Worm (Caenorhabditis elegans) whole organism, L4 larva: ENCODE data around the gene F23F12.13.
A peak's percentile ranks its signal among the peaks of the same experiment; 100 is the strongest.

Source experiments
- F10B5.3 ChIP-seq: sonication (generic microtip); optimal IDR thresholded peaks from 2 replicates; lab custom pipeline; 2016; ENCODE audit warnings: mild to moderate bottlenecking, missing genetic modification characterization, missing compliant biosample characterization
- T26A8.4 ChIP-seq: fragments of 200-800 bp; sonication (Bioruptor generic); IDR thresholded peaks from 2 replicates; pipeline ENCODE4 v1.3.6; 2022; ENCODE audit warnings: missing genetic modification characterization, missing compliant biosample characterization
- Y48G9A.11 ChIP-seq: fragments of 200-800 bp; sonication (Bioruptor generic); IDR thresholded peaks from 2 replicates; pipeline ENCODE4 v1.3.6; 2022; ENCODE audit warnings: missing genetic modification reagents, missing genetic modification characterization, missing compliant biosample characterization
- Y75B8A.6 ChIP-seq: fragments of 200-800 bp; sonication (Bioruptor generic); IDR thresholded peaks from 2 replicates; pipeline ENCODE4 v1.3.6; 2022; ENCODE audit warnings: missing genetic modification reagents, missing genetic modification characterization, missing compliant biosample characterization
- ZK337.2 ChIP-seq: fragments of 200-800 bp; sonication (Bioruptor generic); IDR thresholded peaks from 2 replicates; pipeline ENCODE4 v1.3.6; 2022; ENCODE audit warnings: missing genetic modification reagents, missing genetic modification characterization, missing compliant biosample characterization
- ZK546.5 ChIP-seq, 2 experiments: sonication (generic microtip); optimal IDR thresholded peaks; 2 replicates each; lab custom pipeline; 2017; ENCODE audit warnings: missing biosample characterization in 2 of 2, missing genetic modification characterization in 2 of 2
- aha-1 ChIP-seq: fragments of 150-350 bp; peaks from one replicate; lab custom pipeline; 2014; ENCODE audit warnings: missing biosample characterization, missing genetic modification characterization
- ama-1 ChIP-seq: fragments of 150-350 bp; optimal IDR thresholded peaks from 2 replicates; lab custom pipeline; 2014; ENCODE audit warnings: inconsistent platforms, mixed read lengths
- arid-1 ChIP-seq: fragments of 200-800 bp; sonication (Bioruptor generic); conservative IDR thresholded peaks from 2 replicates; pipeline ENCODE4 v1.3.6; 2022; ENCODE audit warnings: missing genetic modification reagents, missing genetic modification characterization, missing compliant biosample characterization
- ceh-28 ChIP-seq: fragments of 150-350 bp; optimal IDR thresholded peaks from 2 replicates; lab custom pipeline; 2014; ENCODE audit warnings: missing biosample characterization, missing genetic modification reagents, missing genetic modification characterization
- ceh-32 ChIP-seq: sonication (generic microtip); optimal IDR thresholded peaks from 2 replicates; lab custom pipeline; 2016; ENCODE audit warnings: mild to moderate bottlenecking, missing genetic modification characterization, missing compliant biosample characterization; ENCODE audit not compliant: poor library complexity
- ceh-62 ChIP-seq: sonication (generic microtip); optimal IDR thresholded peaks from 2 replicates; lab custom pipeline; 2017; ENCODE audit warnings: missing biosample characterization, missing genetic modification characterization
- ceh-82 ChIP-seq: sonication (generic microtip); optimal IDR thresholded peaks from 2 replicates; lab custom pipeline; 2017; ENCODE audit warnings: missing biosample characterization, missing genetic modification characterization
- daf-12 ChIP-seq: fragments of 150-350 bp; optimal IDR thresholded peaks from 2 replicates; lab custom pipeline; 2014; ENCODE audit warnings: missing biosample characterization, missing genetic modification reagents, missing genetic modification characterization
- daf-19 ChIP-seq: fragments of 200-800 bp; sonication (Bioruptor generic); conservative IDR thresholded peaks from 2 replicates; pipeline ENCODE4 v1.3.6; 2022; ENCODE audit warnings: missing genetic modification characterization, missing compliant biosample characterization
- daf-8 ChIP-seq: fragments of 200-800 bp; sonication (Bioruptor generic); IDR thresholded peaks from 2 replicates; pipeline ENCODE4 v1.3.6; 2022; ENCODE audit warnings: missing genetic modification characterization, missing compliant biosample characterization
- dmd-6 ChIP-seq: fragments of 200-800 bp; sonication (Bioruptor generic); IDR thresholded peaks from 2 replicates; pipeline ENCODE4 v1.3.6; 2022; ENCODE audit warnings: missing genetic modification reagents, missing genetic modification characterization, missing compliant biosample characterization
- dve-1 ChIP-seq: sonication (generic microtip); optimal IDR thresholded peaks from 2 replicates; lab custom pipeline; 2017; ENCODE audit warnings: antibody characterized with exemption, mild to moderate bottlenecking, missing genetic modification characterization, missing compliant biosample characterization; ENCODE audit not compliant: insufficient read depth
- egl-27 ChIP-seq: sonication (generic microtip); optimal IDR thresholded peaks from 3 replicates; lab custom pipeline; 2017; ENCODE audit warnings: missing biosample characterization, missing genetic modification reagents, missing genetic modification characterization
- egl-43 ChIP-seq: fragments of 200-800 bp; sonication (Bioruptor generic); IDR thresholded peaks from 2 replicates; pipeline ENCODE4 v1.3.6; 2022; ENCODE audit warnings: missing genetic modification reagents, missing genetic modification characterization, missing compliant biosample characterization
- hlh-11 ChIP-seq: fragments of 200-800 bp; sonication (Bioruptor generic); optimal IDR thresholded peaks from 2 replicates; lab custom pipeline; 2018; ENCODE audit warnings: mild to moderate bottlenecking, missing genetic modification characterization, missing compliant biosample characterization
- hlh-30 ChIP-seq: sonication (generic microtip); optimal IDR thresholded peaks from 2 replicates; lab custom pipeline; 2017; ENCODE audit warnings: antibody characterized with exemption, mild to moderate bottlenecking, missing genetic modification characterization, missing compliant biosample characterization; ENCODE audit not compliant: insufficient read depth
- hmg-1.1 ChIP-seq: fragments of 200-800 bp; sonication (Bioruptor generic); IDR thresholded peaks from 2 replicates; pipeline ENCODE4 v1.3.6; 2022; ENCODE audit warnings: missing genetic modification reagents, missing genetic modification characterization, missing compliant biosample characterization
- jun-1 ChIP-seq: fragments of 150-350 bp; optimal IDR thresholded peaks from 2 replicates; lab custom pipeline; 2014; ENCODE audit warnings: missing biosample characterization, missing genetic modification reagents, missing genetic modification characterization
- lim-7 ChIP-seq: fragments of 200-800 bp; sonication (Bioruptor generic); IDR thresholded peaks from 2 replicates; pipeline ENCODE4 v1.3.6; 2022; ENCODE audit warnings: missing genetic modification characterization, missing compliant biosample characterization
- lin-13 ChIP-seq: fragments of 150-350 bp; optimal IDR thresholded peaks from 2 replicates; lab custom pipeline; 2014; ENCODE audit warnings: missing biosample characterization, missing genetic modification reagents, missing genetic modification characterization
- lin-29 ChIP-seq: fragments of 200-800 bp; sonication (Bioruptor generic); IDR thresholded peaks from 2 replicates; pipeline ENCODE4 v1.3.6; 2022; ENCODE audit warnings: missing genetic modification reagents, missing genetic modification characterization, missing compliant biosample characterization
- lin-38 ChIP-seq: fragments of 200-800 bp; sonication (Bioruptor generic); IDR thresholded peaks from 2 replicates; pipeline ENCODE4 v1.3.6; 2022; ENCODE audit warnings: missing genetic modification reagents, missing genetic modification characterization, missing compliant biosample characterization
- lin-39 ChIP-seq: fragments of 150-350 bp; optimal IDR thresholded peaks from 2 replicates; lab custom pipeline; 2014; ENCODE audit warnings: missing biosample characterization, missing genetic modification reagents, missing genetic modification characterization
- lir-3 ChIP-seq: sonication (generic microtip); optimal IDR thresholded peaks from 2 replicates; lab custom pipeline; 2016; ENCODE audit warnings: mild to moderate bottlenecking, missing genetic modification characterization, missing compliant biosample characterization
- lsy-2 ChIP-seq, 2 experiments: fragments of 150-350 bp in 1 of 2; sonication (generic microtip) in 1 of 2; optimal IDR thresholded peaks; 2 replicates each; lab custom pipeline; 2014 to 2017; ENCODE audit warnings: missing biosample characterization in 2 of 2, missing genetic modification characterization in 2 of 2
- mdl-1 ChIP-seq, 2 experiments: fragments of 150-350 bp in 1 of 2; sonication (generic microtip) in 1 of 2; optimal IDR thresholded peaks; 2 replicates each; lab custom pipeline; 2014 to 2017; ENCODE audit warnings: missing biosample characterization in 2 of 2, missing genetic modification characterization in 2 of 2
- mes-2 ChIP-seq: sonication (generic microtip); optimal IDR thresholded peaks from 2 replicates; lab custom pipeline; 2016; ENCODE audit warnings: missing genotype, mild to moderate bottlenecking, missing genetic modification characterization, missing compliant biosample characterization; ENCODE audit not compliant: poor library complexity, severe bottlenecking
- nhr-10 ChIP-seq: fragments of 150-350 bp; optimal IDR thresholded peaks from 2 replicates; lab custom pipeline; 2014; ENCODE audit warnings: missing biosample characterization, missing genetic modification characterization
- nhr-11 ChIP-seq: fragments of 150-350 bp; optimal IDR thresholded peaks from 2 replicates; lab custom pipeline; 2014; ENCODE audit warnings: missing biosample characterization, missing genetic modification characterization
- nhr-111 ChIP-seq: fragments of 200-800 bp; sonication (Bioruptor generic); optimal IDR thresholded peaks from 2 replicates; lab custom pipeline; 2018; ENCODE audit warnings: mild to moderate bottlenecking, missing genetic modification characterization, missing compliant biosample characterization
- nhr-237 ChIP-seq: sonication (generic microtip); optimal IDR thresholded peaks from 2 replicates; lab custom pipeline; 2017; ENCODE audit warnings: missing biosample characterization, missing genetic modification characterization
- nhr-41 ChIP-seq: fragments of 200-800 bp; sonication (Bioruptor generic); IDR thresholded peaks from 2 replicates; pipeline ENCODE4 v1.3.6; 2022; ENCODE audit warnings: missing genetic modification reagents, missing genetic modification characterization, missing compliant biosample characterization
- nhr-42 ChIP-seq: fragments of 200-800 bp; sonication (Bioruptor generic); IDR thresholded peaks from 2 replicates; pipeline ENCODE4 v1.3.6; 2022; ENCODE audit warnings: missing genetic modification characterization, missing compliant biosample characterization
- nhr-76 ChIP-seq: fragments of 150-350 bp; optimal IDR thresholded peaks from 2 replicates; lab custom pipeline; 2014; ENCODE audit warnings: missing biosample characterization, missing genetic modification characterization
- nhr-77 ChIP-seq: fragments of 150-350 bp; optimal IDR thresholded peaks from 2 replicates; lab custom pipeline; 2014; ENCODE audit warnings: missing biosample characterization, missing genetic modification characterization
- pha-4 ChIP-seq, 2 experiments: fragments of 150-350 bp in 1 of 2; fragments of 200-800 bp in 1 of 2; sonication (Bioruptor generic) in 1 of 2; IDR thresholded peaks in 1 of 2; optimal IDR thresholded peaks in 1 of 2; 2 replicates each; pipeline versions ENCODE4 v1.3.6 to Lab custom; 2014 to 2022; ENCODE audit warnings: missing genetic modification characterization in 2 of 2, missing genetic modification reagents in 2 of 2, missing biosample characterization in 1 of 2, missing compliant biosample characterization in 1 of 2
- php-3 ChIP-seq: fragments of 200-800 bp; sonication (Bioruptor generic); IDR thresholded peaks from 2 replicates; pipeline ENCODE4 v1.3.6; 2022; ENCODE audit warnings: missing genetic modification reagents, missing genetic modification characterization, missing compliant biosample characterization
- set-16 ChIP-seq: fragments of 200-800 bp; sonication (Bioruptor generic); IDR thresholded peaks from 2 replicates; pipeline ENCODE4 v1.3.6; 2022; ENCODE audit warnings: missing genetic modification reagents, missing genetic modification characterization, missing compliant biosample characterization
- snpc-1.2 ChIP-seq: fragments of 200-800 bp; sonication (Bioruptor generic); IDR thresholded peaks from 2 replicates; pipeline ENCODE4 v1.3.6; 2022; ENCODE audit warnings: missing genetic modification reagents, missing genetic modification characterization, missing compliant biosample characterization
- spr-3 ChIP-seq: fragments of 200-800 bp; sonication (Bioruptor generic); optimal IDR thresholded peaks from 2 replicates; lab custom pipeline; 2018; ENCODE audit warnings: mild to moderate bottlenecking, missing genetic modification characterization, missing compliant biosample characterization
- zfp-2 ChIP-seq: sonication (generic microtip); optimal IDR thresholded peaks from 2 replicates; lab custom pipeline; 2016; ENCODE audit warnings: mild to moderate bottlenecking, missing genetic modification characterization, missing compliant biosample characterization
- zfp-3 ChIP-seq: fragments of 200-800 bp; sonication (Bioruptor generic); conservative IDR thresholded peaks from 2 replicates; pipeline ENCODE4 v1.3.6; 2022; ENCODE audit warnings: missing genetic modification reagents, missing genetic modification characterization, missing compliant biosample characterization
- zip-11 ChIP-seq: fragments of 200-800 bp; sonication (Bioruptor generic); IDR thresholded peaks from 2 replicates; pipeline ENCODE4 v1.3.6; 2022; ENCODE audit warnings: missing genetic modification characterization, missing compliant biosample characterization
- zip-2 ChIP-seq: fragments of 150-350 bp; optimal IDR thresholded peaks from 2 replicates; lab custom pipeline; 2014; ENCODE audit warnings: missing biosample characterization, missing genetic modification characterization
- ztf-11 ChIP-seq: fragments of 150-350 bp; optimal IDR thresholded peaks from 2 replicates; lab custom pipeline; 2014; ENCODE audit warnings: missing biosample characterization, missing genetic modification characterization
- ztf-7 ChIP-seq: fragments of 150-350 bp; optimal IDR thresholded peaks from 2 replicates; lab custom pipeline; 2014; ENCODE audit warnings: missing biosample characterization, missing genetic modification characterization

F23F12.13 gene

DNA sequence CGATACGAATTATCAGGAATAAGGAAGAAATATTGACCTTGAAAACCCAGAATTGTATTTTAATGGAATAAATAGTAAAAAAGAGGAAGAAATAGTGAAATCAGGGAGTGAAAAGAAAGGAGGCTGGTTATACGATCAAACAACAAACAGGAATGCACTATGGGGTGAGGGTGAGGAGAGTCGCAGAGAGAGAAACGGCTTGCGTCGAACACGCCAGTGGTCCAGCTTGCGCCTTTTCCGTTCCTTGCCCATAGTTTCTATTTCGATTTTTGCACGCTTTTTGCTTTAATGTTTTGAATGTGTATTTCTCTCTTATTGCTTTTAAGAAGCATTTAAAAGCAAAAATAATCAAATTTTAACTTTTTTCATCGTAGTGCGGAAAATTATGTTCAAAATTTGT, 41.8 kb upstream of the F23F12.13 start (continued):
- TF ChIP-seq daf-19, result no peak
- peak; percentile 83 for TF ChIP-seq lin-38 (GFP tag; lab: Robert Waterston, UW)
- TF ChIP-seq snpc-1.2 (GFP tag; lab: Robert Waterston, UW), result no peak
- TF ChIP-seq ZK337.2 (GFP tag; lab: Robert Waterston, UW), result no peak
- no peak for TF ChIP-seq lin-29
- TF ChIP-seq hlh-30 (tag; lab: Kevin White, UChicago), result peak; percentile 72
- no peak for TF ChIP-seq F10B5.3 (tag; lab: Kevin White, UChicago)
- TF ChIP-seq aha-1 (tag; lab: Kevin White, UChicago), result peak; percentile 98
- TF ChIP-seq ceh-82 (tag; lab: Kevin White, UChicago), result no peak
- no peak for TF ChIP-seq ztf-11 (tag; lab: Kevin White, UChicago)
- peak; percentile 38 for TF ChIP-seq ama-1 (lab: Kevin White, UChicago)
- TF ChIP-seq dve-1 (tag; lab: Kevin White, UChicago), result peak; percentile 91
- TF ChIP-seq nhr-42 (GFP tag; lab: Robert Waterston, UW), result 0 out of 2 replicates have a peak, but pooled peaks have one; percentile 11
- TF ChIP-seq lir-3 (tag; lab: Kevin White, UChicago), result no peak
- TF ChIP-seq nhr-11, result peak; percentile 82
- TF ChIP-seq nhr-237 (tag; lab: Kevin White, UChicago), result no peak
- TF ChIP-seq Y48G9A.11 (GFP tag; lab: Robert Waterston, UW), result no peak
- TF ChIP-seq spr-3 (GFP tag; lab: Kevin White, UChicago), result no peak
- TF ChIP-seq egl-43 (GFP tag; lab: Robert Waterston, UW), result no peak
- TF ChIP-seq zip-2 (tag; lab: Kevin White, UChicago), result peak; percentile 39
- TF ChIP-seq ceh-28 (tag; lab: Kevin White, UChicago), result no peak
- TF ChIP-seq ceh-62 (tag; lab: Kevin White, UChicago), result no peak
- TF ChIP-seq pha-4 (GFP tag; IDR thresholded peaks at IDR 0.05; lab: Robert Waterston, UW), result peak; percentile 52; the same call in 1 of the 2 replicates
- no peak for TF ChIP-seq pha-4 (tag; optimal IDR thresholded peaks at IDR 0.05; lab: Kevin White, UChicago)
- TF ChIP-seq arid-1 (GFP tag; lab: Robert Waterston, UW), result peak; percentile 76; the same call in 1 of the 2 replicates
- peak; percentile 82 for TF ChIP-seq hlh-11 (tag; lab: Kevin White, UChicago)
- peak; percentile 93 for TF ChIP-seq mes-2
- no peak for TF ChIP-seq zfp-2 (tag; lab: Kevin White, UChicago)
- no peak for TF ChIP-seq ztf-7
- TF ChIP-seq nhr-76 (tag; lab: Kevin White, UChicago), result no peak
- TF ChIP-seq jun-1, result peak; percentile 5
- TF ChIP-seq zfp-3 (GFP tag; lab: Robert Waterston, UW), result no peak
- no peak for TF ChIP-seq lin-39 (tag; lab: Kevin White, UChicago)
- TF ChIP-seq daf-8 (GFP tag; lab: Robert Waterston, UW), result no peak
- TF ChIP-seq Y75B8A.6 (GFP tag; lab: Robert Waterston, UW), result no peak
- no peak for TF ChIP-seq php-3 (GFP tag; lab: Robert Waterston, UW)
- peak; percentile 71 to 92 for TF ChIP-seq lsy-2 (tag; optimal IDR thresholded peaks at IDR 0.05; lab: Kevin White, UChicago)
- no peak for TF ChIP-seq ZK546.5 (tag; optimal IDR thresholded peaks at IDR 0.05; lab: Kevin White, UChicago)
- TF ChIP-seq ceh-32 (tag; lab: Kevin White, UChicago), result no peak
- TF ChIP-seq nhr-41 (GFP tag; lab: Robert Waterston, UW), result no peak
- TF ChIP-seq nhr-77 (tag; lab: Kevin White, UChicago), result peak; percentile 72
- no peak for TF ChIP-seq nhr-10
- no peak for TF ChIP-seq zip-11
- TF ChIP-seq nhr-111, result no peak
- TF ChIP-seq dmd-6 (GFP tag; lab: Robert Waterston, UW), result peak; percentile 65
- peak; percentile 78 for TF ChIP-seq hmg-1.1 (GFP tag; lab: Robert Waterston, UW)
- peak; percentile 21; the same call in 1 of the 2 replicates for TF ChIP-seq set-16
- no peak for TF ChIP-seq egl-27 (tag; lab: Kevin White, UChicago)
- no peak for TF ChIP-seq lim-7
- TF ChIP-seq mdl-1 (tag; optimal IDR thresholded peaks at IDR 0.05; lab: Kevin White, UChicago), result peak in 1 of 2 experiments; percentile 66
- no peak for TF ChIP-seq daf-12 (tag; lab: Kevin White, UChicago)
- peak; percentile 37; the same call in 1 of the 2 replicates for TF ChIP-seq T26A8.4 (GFP tag; lab: Robert Waterston, UW)
- TF ChIP-seq lin-13, result peak; percentile 73
